Fruit fly (Drosophila melanogaster) whole organism: ENCODE measurements around the gene CG14518.

Source experiments
- CG8478 ChIP-seq: fragments of >200 bp; optimal IDR thresholded peaks from 2 replicates; lab custom pipeline; 2018; ENCODE audit warnings: inconsistent platforms
- Dll ChIP-seq: fragments of >200 bp; optimal IDR thresholded peaks from 2 replicates; lab custom pipeline; 2017
- EcR ChIP-seq, 2 experiments: fragments of >200 bp; optimal IDR thresholded peaks; 2 replicates each; lab custom pipeline; 2017; ENCODE audit warnings: missing biosample characterization in 2 of 2, missing genetic modification characterization in 2 of 2, missing genetic modification reagents in 2 of 2
- pan ChIP-seq: fragments of >200 bp; optimal IDR thresholded peaks from 2 replicates; lab custom pipeline; 2017
- psq ChIP-seq: fragments of >200 bp; optimal IDR thresholded peaks from 2 replicates; lab custom pipeline; 2017
- usp ChIP-seq: fragments of >200 bp; optimal IDR thresholded peaks from 2 replicates; lab custom pipeline; 2017; ENCODE audit warnings: missing biosample characterization, missing genetic modification characterization, mixed read lengths

The CG14518 gene

DNA sequence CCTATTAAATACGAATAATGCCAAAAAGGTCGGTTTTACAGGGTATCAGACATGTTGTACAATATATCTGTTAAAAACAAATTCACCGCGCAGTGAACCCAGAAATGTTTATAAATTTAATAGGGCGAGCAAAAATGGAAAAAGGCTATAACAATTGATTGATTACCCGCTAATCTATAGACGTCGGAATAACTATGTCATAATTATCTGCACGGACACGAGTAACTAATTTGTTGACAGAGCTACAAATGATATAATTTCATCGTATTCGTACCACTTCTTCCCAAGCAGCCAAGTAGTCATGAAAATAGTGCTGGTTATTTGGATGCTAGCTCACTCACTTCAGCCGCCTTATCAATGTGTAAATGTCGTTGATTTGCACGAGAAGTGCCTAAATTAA lies at the start of gene CG14518:
Gene CG14518 (plus strand): TSS at position 301 of the 400 bp plus-strand sequence.
- no peak for TF ChIP-seq CG8478 (lab: Kevin White, UChicago)
- no peak for TF ChIP-seq usp (GFP tag; lab: Kevin White, UChicago)
- TF ChIP-seq psq = no peak
- no peak for TF ChIP-seq EcR (GFP tag; optimal IDR thresholded peaks at IDR 0.05; lab: Kevin White, UChicago)
- TF ChIP-seq Dll (lab: Kevin White, UChicago) = no peak
- no peak for TF ChIP-seq pan

dm6 chr3R:28985887-28986286 lies 38.9 kb upstream of the CG14518 start:
- no peak for TF ChIP-seq CG8478 (lab: Kevin White, UChicago)
- TF ChIP-seq usp (GFP tag; lab: Kevin White, UChicago) = no peak
- no peak for TF ChIP-seq pan
- no peak for TF ChIP-seq psq
- TF ChIP-seq EcR (GFP tag; optimal IDR thresholded peaks at IDR 0.05; lab: Kevin White, UChicago) = no peak
- no peak for TF ChIP-seq Dll (lab: Kevin White, UChicago)

dm6 chr3R:28987596-28988378 lies 37.0 kb upstream of the CG14518 start:
- TF ChIP-seq Dll (lab: Kevin White, UChicago) = no peak
- no peak for TF ChIP-seq CG8478 (lab: Kevin White, UChicago)
- no peak for TF ChIP-seq usp (GFP tag; lab: Kevin White, UChicago)
- no peak for TF ChIP-seq psq
- TF ChIP-seq pan = no peak
- TF ChIP-seq EcR (GFP tag; optimal IDR thresholded peaks at IDR 0.05; lab: Kevin White, UChicago) = no peak

DNA sequence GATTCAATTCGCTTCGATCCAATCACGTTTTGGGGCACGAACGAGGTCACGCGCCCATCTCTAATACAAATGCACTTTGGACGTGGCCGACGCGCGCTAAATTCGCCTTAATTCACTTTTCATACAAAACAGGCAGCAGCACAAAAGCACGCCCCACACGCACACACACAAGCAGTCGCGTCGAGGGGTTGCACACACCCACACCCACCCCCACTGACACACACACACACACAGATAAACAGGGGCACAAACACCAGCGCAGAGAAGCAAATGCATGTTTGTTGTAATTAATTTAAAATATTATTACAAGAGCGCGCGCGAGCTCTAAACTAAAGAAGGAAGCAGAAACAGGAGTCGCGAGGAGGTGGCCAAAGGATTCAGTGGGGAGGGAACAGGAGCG lies 35.4 kb upstream of the CG14518 start:
- TF ChIP-seq EcR (GFP tag; optimal IDR thresholded peaks at IDR 0.05; lab: Kevin White, UChicago) = no peak
- TF ChIP-seq usp (GFP tag; lab: Kevin White, UChicago) = no peak
- no peak for TF ChIP-seq Dll (lab: Kevin White, UChicago)
- TF ChIP-seq CG8478 (lab: Kevin White, UChicago) = no peak
- TF ChIP-seq psq = no peak
- TF ChIP-seq pan = no peak

dm6 chr3R:28990695-28991094 lies 34.1 kb upstream of the CG14518 start:
- TF ChIP-seq pan = no peak

- no peak for TF ChIP-seq pan
- no peak for TF ChIP-seq usp (GFP tag; lab: Kevin White, UChicago)
- no peak for TF ChIP-seq CG8478 (lab: Kevin White, UChicago)
- no peak for TF ChIP-seq psq
- TF ChIP-seq Dll (lab: Kevin White, UChicago) = no peak
- TF ChIP-seq EcR (GFP tag; optimal IDR thresholded peaks at IDR 0.05; lab: Kevin White, UChicago) = no peak
Measured at dm6 chr3R:28998999-28999398, 25.8 kb upstream of the CG14518 start.

dm6 chr3R:29000001-29000400 lies 24.8 kb upstream of the CG14518 start:
- TF ChIP-seq pan = no peak
- no peak for TF ChIP-seq usp (GFP tag; lab: Kevin White, UChicago)
- no peak for TF ChIP-seq psq
- no peak for TF ChIP-seq EcR (GFP tag; optimal IDR thresholded peaks at IDR 0.05; lab: Kevin White, UChicago)
- TF ChIP-seq CG8478 (lab: Kevin White, UChicago) = no peak
- no peak for TF ChIP-seq Dll (lab: Kevin White, UChicago)

dm6 chr3R:29004884-29005621 lies 19.7 kb upstream of the CG14518 start:
- TF ChIP-seq psq (no peak), usp (GFP tag; lab: Kevin White, UChicago) (no peak), EcR (GFP tag; optimal IDR thresholded peaks at IDR 0.05; lab: Kevin White, UChicago) (no peak), pan (no peak), CG8478 (lab: Kevin White, UChicago) (no peak), Dll (lab: Kevin White, UChicago) (no peak)

DNA sequence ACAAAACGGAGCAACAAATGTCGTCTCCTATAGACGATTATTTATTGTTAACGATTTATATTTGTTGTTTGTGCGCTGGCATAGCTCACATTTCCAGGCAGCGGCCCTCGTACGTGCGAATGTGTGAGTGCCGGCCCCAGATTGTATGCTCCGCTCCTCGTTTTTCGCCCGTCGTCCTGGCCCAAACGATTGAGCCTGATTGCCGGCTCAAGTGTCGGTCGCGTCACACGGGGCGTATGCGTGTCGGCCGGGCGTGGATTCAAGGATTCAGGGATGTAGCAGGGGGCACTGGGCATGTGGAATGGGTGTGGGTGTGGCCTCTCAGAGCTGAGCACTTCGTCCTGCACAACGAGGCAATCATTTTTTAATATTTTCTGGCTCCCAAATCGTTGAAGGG lies 19.2 kb upstream of the CG14518 start:
- TF ChIP-seq CG8478 (lab: Kevin White, UChicago) (no peak), psq (no peak), Dll (lab: Kevin White, UChicago) (no peak), usp (GFP tag; lab: Kevin White, UChicago) (no peak), EcR (GFP tag; optimal IDR thresholded peaks at IDR 0.05; lab: Kevin White, UChicago) (no peak), pan (no peak)

- TF ChIP-seq CG8478 (lab: Kevin White, UChicago) (no peak), Dll (lab: Kevin White, UChicago) (no peak), pan (no peak), psq (no peak), EcR (GFP tag; optimal IDR thresholded peaks at IDR 0.05; lab: Kevin White, UChicago) (no peak), usp (GFP tag; lab: Kevin White, UChicago) (no peak)
Measured at dm6 chr3R:29011144-29011543, 13.6 kb upstream of the CG14518 start.

DNA sequence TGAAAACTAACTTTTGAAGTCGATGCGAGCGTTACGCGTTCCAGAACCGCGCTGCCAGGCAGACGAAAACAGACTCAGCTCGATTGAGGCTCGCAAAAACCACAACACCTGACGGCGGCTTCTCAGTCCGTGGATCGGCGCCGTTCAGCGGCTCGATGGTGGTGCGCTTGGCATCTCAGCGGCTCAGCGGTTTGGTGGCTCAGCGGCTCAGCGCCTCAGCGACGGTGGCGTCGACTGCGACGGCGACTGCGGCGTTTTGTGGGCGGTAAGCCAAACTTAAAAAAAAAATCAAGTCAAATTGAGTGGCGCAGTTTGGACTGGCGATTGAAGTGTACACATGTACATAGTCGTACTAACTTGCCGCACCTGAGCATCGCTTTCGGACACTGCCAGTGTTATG lies 4.4 kb upstream of the CG14518 start, which contains the start of gene wat:
Gene wat (minus strand): TSS at position 41 of the 400 bp plus-strand sequence.
- TF ChIP-seq usp (GFP tag; lab: Kevin White, UChicago) = no peak
- no peak for TF ChIP-seq psq
- no peak for TF ChIP-seq CG8478 (lab: Kevin White, UChicago)
- TF ChIP-seq Dll (lab: Kevin White, UChicago) = no peak
- TF ChIP-seq EcR (GFP tag; optimal IDR thresholded peaks at IDR 0.05; lab: Kevin White, UChicago) = no peak
- no peak for TF ChIP-seq pan

- TF ChIP-seq CG8478 (lab: Kevin White, UChicago) = no peak
Measured at dm6 chr3R:29027122-29027521, 2.4 kb downstream of the CG14518 start, which contains the start of the genes eIF4E6 and CG1951. Gene eIF4E6 (minus strand): TSS chr3R:29027174. Gene CG1951 (plus strand): TSS chr3R:29027236.
